Worm (Caenorhabditis elegans): ENCODE data around the gene nspg-4.

DNA sequence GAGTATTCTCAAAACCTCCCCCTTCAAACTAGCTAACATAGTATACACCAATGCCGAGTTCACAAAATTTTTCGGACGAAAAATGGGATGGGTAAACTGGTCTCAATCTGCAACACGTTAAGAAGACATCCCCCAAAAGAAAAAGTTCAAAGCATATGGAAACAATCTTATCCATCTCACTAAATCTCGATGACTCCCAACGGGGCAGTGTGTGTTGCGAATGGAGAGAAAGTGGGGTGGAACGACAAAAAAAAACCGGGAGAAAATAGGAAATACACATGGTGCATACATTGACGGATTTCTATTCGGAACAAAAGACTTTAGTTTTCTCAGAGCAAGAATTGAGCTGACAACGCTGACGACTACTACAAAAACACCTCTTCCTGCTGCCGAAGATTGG, 25.1 kb upstream of the nspg-4 start:
- TF ChIP-seq npax-4 (tag; optimal IDR thresholded peaks at IDR 0.05) = no peak
- no peak for TF ChIP-seq ztf-16 (tag; optimal IDR thresholded peaks at IDR 0.05)
- no peak for TF ChIP-seq ahr-1 (tag; optimal IDR thresholded peaks at IDR 0.05)
- no peak for TF ChIP-seq fax-1 (tag; optimal IDR thresholded peaks at IDR 0.05)
